Worm (Caenorhabditis elegans) whole organism, L4 larva: Measurements from ENCODE around the gene C17C3.1.

Source experiments
- R02D3.7 ChIP-seq: fragments of 150-350 bp; sonication (generic microtip); optimal IDR thresholded peaks from 3 replicates; lab custom pipeline; 2014; ENCODE audit warnings: missing biosample characterization, missing genetic modification characterization
- ama-1 ChIP-seq: fragments of 150-350 bp; optimal IDR thresholded peaks from 2 replicates; lab custom pipeline; 2014; ENCODE audit warnings: inconsistent platforms, mixed read lengths
- ceh-82 ChIP-seq: sonication (generic microtip); optimal IDR thresholded peaks from 2 replicates; lab custom pipeline; 2017; ENCODE audit warnings: missing biosample characterization, missing genetic modification characterization
- dve-1 ChIP-seq: sonication (generic microtip); optimal IDR thresholded peaks from 2 replicates; lab custom pipeline; 2017; ENCODE audit warnings: antibody characterized with exemption, mild to moderate bottlenecking, missing genetic modification characterization, missing compliant biosample characterization; ENCODE audit not compliant: insufficient read depth
- fkh-10 ChIP-seq: fragments of 150-350 bp; optimal IDR thresholded peaks from 2 replicates; lab custom pipeline; 2014; ENCODE audit warnings: missing biosample characterization, missing genetic modification reagents, missing genetic modification characterization
- hlh-11 ChIP-seq: fragments of 200-800 bp; sonication (Bioruptor generic); optimal IDR thresholded peaks from 2 replicates; lab custom pipeline; 2018; ENCODE audit warnings: mild to moderate bottlenecking, missing genetic modification characterization, missing compliant biosample characterization
- hlh-30 ChIP-seq: sonication (generic microtip); optimal IDR thresholded peaks from 2 replicates; lab custom pipeline; 2017; ENCODE audit warnings: antibody characterized with exemption, mild to moderate bottlenecking, missing genetic modification characterization, missing compliant biosample characterization; ENCODE audit not compliant: insufficient read depth
- lim-7 ChIP-seq: fragments of 200-800 bp; sonication (Bioruptor generic); IDR thresholded peaks from 2 replicates; pipeline ENCODE4 v1.3.6; 2022; ENCODE audit warnings: missing genetic modification characterization, missing compliant biosample characterization
- nhr-237 ChIP-seq: sonication (generic microtip); optimal IDR thresholded peaks from 2 replicates; lab custom pipeline; 2017; ENCODE audit warnings: missing biosample characterization, missing genetic modification characterization
- nhr-42 ChIP-seq: fragments of 200-800 bp; sonication (Bioruptor generic); IDR thresholded peaks from 2 replicates; pipeline ENCODE4 v1.3.6; 2022; ENCODE audit warnings: missing genetic modification characterization, missing compliant biosample characterization
- nhr-76 ChIP-seq: fragments of 150-350 bp; optimal IDR thresholded peaks from 2 replicates; lab custom pipeline; 2014; ENCODE audit warnings: missing biosample characterization, missing genetic modification characterization
- zfp-3 ChIP-seq: fragments of 200-800 bp; sonication (Bioruptor generic); conservative IDR thresholded peaks from 2 replicates; pipeline ENCODE4 v1.3.6; 2022; ENCODE audit warnings: missing genetic modification reagents, missing genetic modification characterization, missing compliant biosample characterization

DNA sequence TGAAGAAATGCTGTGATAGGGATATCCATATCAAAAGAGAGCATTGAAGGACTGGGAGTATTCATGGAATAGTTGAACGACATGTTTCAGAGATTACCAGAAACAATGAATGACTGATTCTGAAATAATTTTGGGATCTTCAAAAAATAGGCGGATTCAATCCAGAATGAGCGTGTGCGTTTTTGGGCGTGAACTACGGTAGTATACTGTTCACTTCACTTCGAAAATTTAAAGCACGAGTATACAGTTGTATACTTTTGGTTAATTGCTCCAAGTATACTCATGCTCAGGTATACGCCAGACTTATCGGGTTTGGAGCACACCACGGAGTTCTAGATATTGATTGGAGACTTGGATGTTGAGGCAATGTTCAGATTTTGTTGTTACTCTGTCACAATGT, 45.1 kb upstream of the C17C3.1 start, which contains the start of gene tbx-35:
- TF ChIP-seq nhr-237 (no peak), nhr-42 (no peak), lim-7 (no peak), nhr-76 (tag; lab: Kevin White, UChicago) (no peak), zfp-3 (GFP tag; lab: Robert Waterston, UW) (no peak), ceh-82 (no peak), ama-1 (lab: Kevin White, UChicago) (no peak), dve-1 (tag; lab: Kevin White, UChicago) (no peak), hlh-11 (tag; lab: Kevin White, UChicago) (no peak), hlh-30 (no peak), fkh-10 (GFP tag; lab: Kevin White, UChicago) (no peak), R02D3.7 (tag; lab: Kevin White, UChicago) (no peak)
